Fruit fly (Drosophila melanogaster) whole organism, prepupa: ENCODE measurements around the gene Kr-h1.

Experiments used
- CG10631 ChIP-seq: fragments of 200-800 bp; sonication (Bioruptor generic); optimal IDR thresholded peaks from 2 replicates; lab custom pipeline; 2016; ENCODE audit warnings: missing biosample characterization, missing genetic modification characterization
- CG10669 ChIP-seq: fragments of 200-800 bp; sonication (Bioruptor generic); optimal IDR thresholded peaks from 3 replicates; lab custom pipeline; 2018; ENCODE audit warnings: missing biosample characterization, mild to moderate bottlenecking, missing genetic modification characterization, moderate library complexity
- CG11294 ChIP-seq: fragments of 200-800 bp; sonication (Bioruptor generic); IDR thresholded peaks from 2 replicates; pipeline ENCODE4 v1.3.6; 2022; ENCODE audit warnings: missing biosample characterization, missing genetic modification characterization
- CG11762 ChIP-seq: fragments of 200-800 bp; sonication (Bioruptor generic); optimal IDR thresholded peaks from 3 replicates; lab custom pipeline; 2016; ENCODE audit warnings: missing biosample characterization, missing genetic modification characterization; ENCODE audit not compliant: insufficient read depth
- CG15336 ChIP-seq: fragments of 200-800 bp; sonication (Bioruptor generic); IDR thresholded peaks from 2 replicates; pipeline ENCODE4 v1.3.6; 2022; ENCODE audit warnings: missing biosample characterization, missing genetic modification characterization
- CG1621 ChIP-seq: fragments of 200-800 bp; sonication (Bioruptor generic); optimal IDR thresholded peaks from 3 replicates; lab custom pipeline; 2018; ENCODE audit warnings: missing biosample characterization, mild to moderate bottlenecking, missing genetic modification characterization
- CG3032 ChIP-seq: fragments of 200-800 bp; optimal IDR thresholded peaks from 2 replicates; lab custom pipeline; 2019; ENCODE audit warnings: missing biosample characterization, mild to moderate bottlenecking, missing genetic modification characterization, moderate library complexity
- CG31627 ChIP-seq: fragments of 200-800 bp; sonication (Bioruptor generic); optimal IDR thresholded peaks from 3 replicates; lab custom pipeline; 2016; ENCODE audit warnings: missing biosample characterization, missing genetic modification characterization
- CG32006 ChIP-seq: fragments of 200-800 bp; sonication (Bioruptor generic); optimal IDR thresholded peaks from 3 replicates; lab custom pipeline; 2017; ENCODE audit warnings: missing biosample characterization, mild to moderate bottlenecking, missing genetic modification characterization
- CG34406 ChIP-seq: fragments of 200-800 bp; sonication (Bioruptor generic); optimal IDR thresholded peaks from 3 replicates; lab custom pipeline; 2016; ENCODE audit warnings: missing biosample characterization, missing genetic modification characterization
- CG4318 ChIP-seq: fragments of 200-800 bp; sonication (Bioruptor generic); optimal IDR thresholded peaks from 3 replicates; lab custom pipeline; 2017; ENCODE audit warnings: missing biosample characterization, mild to moderate bottlenecking, missing genetic modification characterization
- CG6163 ChIP-seq: fragments of 200-800 bp; sonication (Bioruptor generic); IDR thresholded peaks from 3 replicates; pipeline ENCODE4 v1.3.6; 2022; ENCODE audit warnings: missing biosample characterization, missing genetic modification characterization
- CG6276 ChIP-seq: fragments of 200-800 bp; sonication (Bioruptor generic); optimal IDR thresholded peaks from 2 replicates; lab custom pipeline; 2017; ENCODE audit warnings: missing biosample characterization, mild to moderate bottlenecking, missing genetic modification characterization
- CG6808 ChIP-seq: fragments of 200-800 bp; sonication (Bioruptor generic); optimal IDR thresholded peaks from 3 replicates; lab custom pipeline; 2017; ENCODE audit warnings: missing biosample characterization, missing genetic modification characterization, mild to moderate bottlenecking, moderate library complexity, missing genetic modification reagents
- CG7368 ChIP-seq: fragments of 200-800 bp; sonication (Bioruptor generic); optimal IDR thresholded peaks from 3 replicates; lab custom pipeline; 2016; ENCODE audit warnings: missing biosample characterization, missing genetic modification characterization
- CG8319 ChIP-seq: fragments of 200-800 bp; sonication (Bioruptor generic); optimal IDR thresholded peaks from 3 replicates; lab custom pipeline; 2016; ENCODE audit warnings: missing biosample characterization, missing genetic modification characterization
- CG8632 ChIP-seq: fragments of 200-800 bp; sonication (Bioruptor generic); optimal IDR thresholded peaks from 3 replicates; lab custom pipeline; 2016; ENCODE audit warnings: missing biosample characterization, missing genetic modification characterization
- CG9139 ChIP-seq: fragments of 200-800 bp; sonication (Bioruptor generic); optimal IDR thresholded peaks from 3 replicates; lab custom pipeline; 2017; ENCODE audit warnings: missing biosample characterization, mild to moderate bottlenecking, missing genetic modification characterization
- Eip93F ChIP-seq: fragments of 200-800 bp; sonication (Bioruptor generic); optimal IDR thresholded peaks from 2 replicates; lab custom pipeline; 2016; ENCODE audit warnings: missing biosample characterization, mild to moderate bottlenecking, missing genetic modification characterization
- Ets21C ChIP-seq: fragments of 200-800 bp; sonication (Bioruptor generic); optimal IDR thresholded peaks from 3 replicates; lab custom pipeline; 2016; ENCODE audit warnings: missing biosample characterization, missing genetic modification characterization
- Ets96B ChIP-seq: fragments of 200-800 bp; optimal IDR thresholded peaks from 2 replicates; lab custom pipeline; 2019; ENCODE audit warnings: missing biosample characterization, mild to moderate bottlenecking, missing genetic modification characterization, moderate library complexity
- Gug ChIP-seq: fragments of 200-800 bp; sonication (Bioruptor generic); IDR thresholded peaks from 2 replicates; pipeline ENCODE4 v1.3.6; 2022; ENCODE audit warnings: missing biosample characterization, missing genetic modification characterization
- Hr38 ChIP-seq: sonication (Bioruptor generic); optimal IDR thresholded peaks from 2 replicates; lab custom pipeline; 2016; ENCODE audit warnings: missing biosample characterization, missing genetic modification characterization
- Hr39 ChIP-seq: fragments of 200-800 bp; sonication (Bioruptor generic); optimal IDR thresholded peaks from 2 replicates; lab custom pipeline; 2016; ENCODE audit warnings: missing biosample characterization, missing genetic modification characterization
- Hr4 ChIP-seq: fragments of 200-800 bp; sonication (Bioruptor generic); optimal IDR thresholded peaks from 3 replicates; lab custom pipeline; 2016; ENCODE audit warnings: missing biosample characterization, missing genetic modification characterization
- OdsH ChIP-seq: fragments of 200-800 bp; sonication (Bioruptor generic); optimal IDR thresholded peaks from 3 replicates; lab custom pipeline; 2016; ENCODE audit warnings: missing biosample characterization, missing genetic modification characterization
- Sox14 ChIP-seq: fragments of 200-800 bp; sonication (Bioruptor generic); optimal IDR thresholded peaks from 3 replicates; lab custom pipeline; 2016; ENCODE audit warnings: missing biosample characterization, missing genetic modification characterization
- Sox15 ChIP-seq: fragments of 200-800 bp; sonication (Bioruptor generic); optimal IDR thresholded peaks from 3 replicates; lab custom pipeline; 2016; ENCODE audit warnings: missing biosample characterization, missing genetic modification characterization
- acj6 ChIP-seq: fragments of 200-800 bp; sonication (Bioruptor generic); optimal IDR thresholded peaks from 3 replicates; lab custom pipeline; 2016; ENCODE audit warnings: missing biosample characterization, missing genetic modification characterization
- cyc ChIP-seq: fragments of 200-800 bp; sonication (Bioruptor generic); optimal IDR thresholded peaks from 3 replicates; lab custom pipeline; 2016; ENCODE audit warnings: missing biosample characterization, missing genetic modification characterization
- dac ChIP-seq: fragments of 200-800 bp; sonication (Bioruptor generic); optimal IDR thresholded peaks from 2 replicates; lab custom pipeline; 2017; ENCODE audit warnings: missing biosample characterization, mild to moderate bottlenecking, missing genetic modification characterization
- dsx ChIP-seq: fragments of 200-800 bp; optimal IDR thresholded peaks from 3 replicates; lab custom pipeline; 2019; ENCODE audit warnings: missing biosample characterization, mild to moderate bottlenecking, missing genetic modification characterization, moderate library complexity; ENCODE audit not compliant: poor library complexity, severe bottlenecking
- eg ChIP-seq: fragments of 200-800 bp; sonication (Bioruptor generic); IDR thresholded peaks from 3 replicates; pipeline ENCODE4 v1.3.6; 2022; ENCODE audit warnings: missing biosample characterization, missing genetic modification characterization
- esn ChIP-seq: fragments of 200-800 bp; sonication (Bioruptor generic); optimal IDR thresholded peaks from 2 replicates; lab custom pipeline; 2016; ENCODE audit warnings: missing biosample characterization, mild to moderate bottlenecking, missing genetic modification characterization, moderate library complexity
- fd59A ChIP-seq: fragments of 200-800 bp; sonication (Bioruptor generic); optimal IDR thresholded peaks from 2 replicates; lab custom pipeline; 2017; ENCODE audit warnings: missing biosample characterization, mild to moderate bottlenecking, missing genetic modification characterization, missing genetic modification reagents
- fkh ChIP-seq: fragments of 200-800 bp; sonication (Bioruptor generic); optimal IDR thresholded peaks from 3 replicates; lab custom pipeline; 2017; ENCODE audit warnings: missing biosample characterization, mild to moderate bottlenecking, missing genetic modification characterization, moderate library complexity
- lz ChIP-seq: fragments of 200-800 bp; sonication (Bioruptor generic); optimal IDR thresholded peaks from 3 replicates; lab custom pipeline; 2016; ENCODE audit warnings: missing biosample characterization, missing genetic modification characterization
- net ChIP-seq: fragments of 200-800 bp; sonication (Bioruptor generic); optimal IDR thresholded peaks from 3 replicates; lab custom pipeline; 2016; ENCODE audit warnings: missing biosample characterization, missing genetic modification characterization
- pdm3 ChIP-seq: fragments of 200-800 bp; sonication (Bioruptor generic); optimal IDR thresholded peaks from 3 replicates; lab custom pipeline; 2016; ENCODE audit warnings: missing biosample characterization, missing genetic modification characterization
- salr ChIP-seq, 2 experiments: fragments of 200-800 bp; sonication (Bioruptor generic); optimal IDR thresholded peaks; 3 replicates each; lab custom pipeline; 2016 to 2018; ENCODE audit warnings: missing biosample characterization in 2 of 2, missing genetic modification characterization in 2 of 2, mild to moderate bottlenecking in 1 of 2
- spab ChIP-seq: fragments of 200-800 bp; sonication (Bioruptor generic); optimal IDR thresholded peaks from 2 replicates; lab custom pipeline; 2017; ENCODE audit warnings: missing biosample characterization, mild to moderate bottlenecking, missing genetic modification characterization, missing genetic modification reagents
- ss ChIP-seq, 2 experiments: fragments of 200-800 bp; sonication (Bioruptor generic); optimal IDR thresholded peaks; 2 replicates in 1 of 2; 3 replicates in 1 of 2; lab custom pipeline; 2017 to 2018; ENCODE audit warnings: mild to moderate bottlenecking in 2 of 2, missing biosample characterization in 2 of 2, missing genetic modification characterization in 2 of 2, moderate library complexity in 1 of 2
- topi ChIP-seq: fragments of 200-800 bp; sonication (Bioruptor generic); optimal IDR thresholded peaks from 3 replicates; lab custom pipeline; 2016; ENCODE audit warnings: missing biosample characterization, missing genetic modification characterization

The Kr-h1 gene

dm6 chr2L:6051212-6051621 lies 31.2 kb upstream of the Kr-h1 start (continued):
- peak; percentile 91 for TF ChIP-seq CG11294
- peak; percentile 95 for TF ChIP-seq CG6276 (GFP tag; lab: Kevin White, UChicago)
- peak; percentile 82 for TF ChIP-seq Sox15 (GFP tag; lab: Kevin White, UChicago)
- peak; percentile 98 for TF ChIP-seq topi (GFP tag; lab: Kevin White, UChicago)
- TF ChIP-seq Ets96B: peak; percentile 95
- peak; percentile 90 for TF ChIP-seq salr (GFP tag; optimal IDR thresholded peaks at IDR 0.05; lab: Kevin White, UChicago)
- no peak for TF ChIP-seq fkh (GFP tag; lab: Kevin White, UChicago)
- TF ChIP-seq CG6163 (GFP tag; lab: Robert Waterston, UW): peak; percentile 98
- peak; percentile 97 for TF ChIP-seq lz
- peak; percentile 89 for TF ChIP-seq CG10669 (GFP tag; lab: Kevin White, UChicago)
- peak; percentile 98 for TF ChIP-seq net (GFP tag; lab: Kevin White, UChicago)
- peak; percentile 93 for TF ChIP-seq Hr39
- TF ChIP-seq CG7368 (GFP tag; lab: Kevin White, UChicago): peak; percentile 93
- TF ChIP-seq, all 60 proteins: peak for 57

- 0 out of 2 replicates have a peak, but pooled peaks have one; percentile 20 for TF ChIP-seq CG15336 (GFP tag; lab: Robert Waterston, UW)
- peak; percentile 8 to 19 for TF ChIP-seq ss (GFP tag; optimal IDR thresholded peaks at IDR 0.05; lab: Kevin White, UChicago)
- TF ChIP-seq CG8319 (GFP tag; lab: Kevin White, UChicago): no peak
- TF ChIP-seq fd59A (GFP tag; lab: Kevin White, UChicago): no peak
- peak; percentile 53 for TF ChIP-seq CG1621 (tag; lab: Kevin White, UChicago)
Measured at dm6 chr2L:6053874-6054469, 28.4 kb upstream of the Kr-h1 start, which contains the start of gene CG13995. CG13995 (plus strand) TSS chr2L:6054302.

dm6 chr2L:6060210-6060609 lies 22.2 kb upstream of the Kr-h1 start, which contains the start of gene CG34180:
CG34180 (plus strand) TSS chr2L:6060510.
- no peak for TF ChIP-seq eg (GFP tag; lab: Robert Waterston, UW)
- no peak for TF ChIP-seq CG11762 (GFP tag; lab: Kevin White, UChicago)
- TF ChIP-seq dac (GFP tag; lab: Kevin White, UChicago): no peak
- TF ChIP-seq salr (GFP tag; optimal IDR thresholded peaks at IDR 0.05; lab: Kevin White, UChicago): no peak
- TF ChIP-seq CG8632: no peak
- TF ChIP-seq Eip93F (GFP tag; lab: Kevin White, UChicago): no peak
- no peak for TF ChIP-seq CG32006
- TF ChIP-seq CG10631 (GFP tag; lab: Kevin White, UChicago): no peak
- TF ChIP-seq acj6 (GFP tag; lab: Kevin White, UChicago): no peak
- TF ChIP-seq Gug: no peak
- no peak for TF ChIP-seq OdsH
- no peak for TF ChIP-seq pdm3

- peak; percentile 86 for TF ChIP-seq Hr4
- no peak for TF ChIP-seq CG6276 (GFP tag; lab: Kevin White, UChicago)
- peak; percentile 69 for TF ChIP-seq CG34406 (GFP tag; lab: Kevin White, UChicago)
- TF ChIP-seq CG8632: peak; percentile 45
- peak; percentile 35 for TF ChIP-seq CG11762 (GFP tag; lab: Kevin White, UChicago)
- peak; percentile 75 for TF ChIP-seq CG3032 (tag; lab: Kevin White, UChicago)
- TF ChIP-seq ss (GFP tag; optimal IDR thresholded peaks at IDR 0.05; lab: Kevin White, UChicago): no peak
- TF ChIP-seq CG9139 (GFP tag; lab: Kevin White, UChicago): no peak
- no peak for TF ChIP-seq dsx
- TF ChIP-seq Eip93F (GFP tag; lab: Kevin White, UChicago): no peak
- TF ChIP-seq Ets21C: peak; percentile 54
- TF ChIP-seq cyc: peak; percentile 81
- TF ChIP-seq CG6808 (GFP tag; lab: Kevin White, UChicago): peak; percentile 51
- peak; percentile 85 for TF ChIP-seq CG31627
- peak; percentile 31 for TF ChIP-seq spab (GFP tag; lab: Kevin White, UChicago)
- peak; percentile 88 for TF ChIP-seq Sox14 (GFP tag; lab: Kevin White, UChicago)
- peak; percentile 67 for TF ChIP-seq CG10631 (GFP tag; lab: Kevin White, UChicago)
- peak; percentile 73 for TF ChIP-seq topi (GFP tag; lab: Kevin White, UChicago)
- TF ChIP-seq lz: peak; percentile 83
- peak; percentile 73 for TF ChIP-seq esn (GFP tag; lab: Kevin White, UChicago)
- no peak for TF ChIP-seq CG4318
- no peak for TF ChIP-seq Hr38 (GFP tag; lab: Kevin White, UChicago)
Measured at dm6 chr2L:6062382-6063082, 19.9 kb upstream of the Kr-h1 start, which contains the start of the genes ND-51 and CG13994. ND-51 (minus strand) TSS chr2L:6062757. CG13994 (plus strand) TSS chr2L:6062989.
